Fruit fly (Drosophila melanogaster) whole organism, wandering third instar larva: ENCODE results near the gene ccb.

ENCODE experiments used
- GATAd ChIP-seq: sonication (Bioruptor generic); optimal IDR thresholded peaks from 2 replicates; lab custom pipeline; 2016; ENCODE audit warnings: missing biosample characterization, missing genetic modification characterization
- Hnf4 ChIP-seq: fragments of 200-800 bp; sonication (Bioruptor generic); optimal IDR thresholded peaks from 2 replicates; lab custom pipeline; 2016; ENCODE audit warnings: missing biosample characterization, mild to moderate bottlenecking, missing genetic modification characterization
- N ChIP-seq: fragments of >200 bp; optimal IDR thresholded peaks from 2 replicates; lab custom pipeline; 2018; ENCODE audit warnings: missing biosample characterization, missing external identifiers, missing genetic modification characterization
- br ChIP-seq: fragments of 200-800 bp; sonication (Bioruptor generic); optimal IDR thresholded peaks from 2 replicates; lab custom pipeline; 2016; ENCODE audit warnings: missing biosample characterization, missing genetic modification characterization
- pan ChIP-seq: fragments of >200 bp; optimal IDR thresholded peaks from 2 replicates; lab custom pipeline; 2017
- psq ChIP-seq: fragments of 200-800 bp; sonication (Bioruptor generic); optimal IDR thresholded peaks from 3 replicates; lab custom pipeline; 2017; ENCODE audit warnings: missing biosample characterization, mild to moderate bottlenecking, missing genetic modification characterization, moderate library complexity
- sv ChIP-seq: fragments of 200-800 bp; sonication (Bioruptor generic); optimal IDR thresholded peaks from 3 replicates; lab custom pipeline; 2016; ENCODE audit warnings: missing biosample characterization, missing genetic modification characterization
- tai ChIP-seq: sonication (Bioruptor generic); optimal IDR thresholded peaks from 2 replicates; lab custom pipeline; 2016; ENCODE audit warnings: missing biosample characterization, missing genetic modification characterization

DNA sequence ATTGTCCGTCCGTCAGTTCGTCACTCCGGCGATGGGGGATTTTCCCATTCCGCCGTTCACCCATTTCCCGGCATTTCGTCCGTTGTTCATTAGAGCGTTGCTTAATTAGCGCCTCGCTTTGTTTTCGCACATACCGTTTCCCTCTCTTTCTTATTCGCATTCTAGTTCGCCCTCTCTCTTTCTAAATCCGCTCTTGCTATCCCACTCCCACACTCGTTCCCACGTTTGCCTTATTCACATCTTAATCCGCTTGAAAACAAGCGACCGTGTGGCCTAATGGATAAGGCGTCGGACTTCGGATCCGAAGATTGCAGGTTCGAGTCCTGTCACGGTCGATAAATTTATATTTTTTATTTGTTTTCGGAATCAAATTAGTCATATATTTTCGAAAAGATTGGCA, 38.8 kb downstream of the ccb start:
- TF ChIP-seq N (GFP tag; lab: Kevin White, UChicago): no peak
- no peak for TF ChIP-seq tai (GFP tag; lab: Kevin White, UChicago)
- no peak for TF ChIP-seq Hnf4 (GFP tag; lab: Kevin White, UChicago)
- no peak for TF ChIP-seq sv
- no peak for TF ChIP-seq GATAd (GFP tag; lab: Kevin White, UChicago)
- no peak for TF ChIP-seq pan (lab: Kevin White, UChicago)
- no peak for TF ChIP-seq psq
- TF ChIP-seq br: no peak
